Worm (Caenorhabditis elegans) whole organism, late embryonic: ENCODE results near the gene dnj-3.

Experiments
- C08G9.2 ChIP-seq: sonication (generic microtip); optimal IDR thresholded peaks from 2 replicates; lab custom pipeline; 2016; ENCODE audit warnings: mild to moderate bottlenecking, missing genetic modification characterization, moderate library complexity, missing compliant biosample characterization
- K02D7.2 ChIP-seq: sonication (generic microtip); optimal IDR thresholded peaks from 2 replicates; lab custom pipeline; 2017; ENCODE audit warnings: mild to moderate bottlenecking, missing genetic modification characterization, missing compliant biosample characterization
- ahr-1 ChIP-seq: sonication (generic microtip); optimal IDR thresholded peaks from 2 replicates; lab custom pipeline; 2016; ENCODE audit warnings: missing genetic modification characterization, missing compliant biosample characterization
- ama-1 ChIP-seq: fragments of 150-350 bp; optimal IDR thresholded peaks from 2 replicates; lab custom pipeline; 2014
- ceh-14 ChIP-seq: sonication (generic microtip); optimal IDR thresholded peaks from 2 replicates; lab custom pipeline; 2016; ENCODE audit warnings: missing genotype, missing genetic modification characterization, missing compliant biosample characterization
- ceh-18 ChIP-seq: sonication (generic microtip); optimal IDR thresholded peaks from 2 replicates; lab custom pipeline; 2016; ENCODE audit warnings: missing genetic modification characterization, missing compliant biosample characterization
- ceh-2 ChIP-seq: sonication (generic microtip); optimal IDR thresholded peaks from 2 replicates; lab custom pipeline; 2016; ENCODE audit warnings: missing genotype, missing genetic modification characterization, missing compliant biosample characterization
- ceh-24 ChIP-seq: sonication (generic microtip); optimal IDR thresholded peaks from 2 replicates; lab custom pipeline; 2016; ENCODE audit warnings: mild to moderate bottlenecking, missing genetic modification characterization, missing compliant biosample characterization
- ceh-48 ChIP-seq: sonication (generic microtip); optimal IDR thresholded peaks from 2 replicates; lab custom pipeline; 2016; ENCODE audit warnings: missing genetic modification characterization, inconsistent platforms, missing compliant biosample characterization
- ceh-6 ChIP-seq: fragments of 200-800 bp; sonication (Bioruptor generic); optimal IDR thresholded peaks from 2 replicates; lab custom pipeline; 2018; ENCODE audit warnings: mild to moderate bottlenecking, missing genetic modification characterization, missing compliant biosample characterization
- dmd-4 ChIP-seq: sonication (generic microtip); optimal IDR thresholded peaks from 2 replicates; lab custom pipeline; 2016; ENCODE audit warnings: borderline replicate concordance, missing genetic modification characterization, missing compliant biosample characterization
- elt-2 ChIP-seq: sonication (generic microtip); optimal IDR thresholded peaks from 2 replicates; lab custom pipeline; 2016; ENCODE audit warnings: missing genetic modification reagents, missing genetic modification characterization, missing compliant biosample characterization
- ets-4 ChIP-seq: sonication (generic microtip); optimal IDR thresholded peaks from 2 replicates; lab custom pipeline; 2016; ENCODE audit warnings: missing genetic modification characterization, missing compliant biosample characterization
- fkh-10 ChIP-seq: fragments of 150-350 bp; optimal IDR thresholded peaks from 2 replicates; lab custom pipeline; 2014; ENCODE audit warnings: missing biosample characterization, missing genetic modification reagents, missing genetic modification characterization
- fkh-6 ChIP-seq: sonication (generic microtip); optimal IDR thresholded peaks from 2 replicates; lab custom pipeline; 2016; ENCODE audit warnings: missing genetic modification characterization, missing compliant biosample characterization
- gmeb-2 ChIP-seq: sonication (generic microtip); optimal IDR thresholded peaks from 2 replicates; lab custom pipeline; 2016; ENCODE audit warnings: missing genetic modification characterization, inconsistent platforms, missing compliant biosample characterization
- hlh-15 ChIP-seq: sonication (generic microtip); optimal IDR thresholded peaks from 2 replicates; lab custom pipeline; 2016; ENCODE audit warnings: missing genetic modification characterization, missing compliant biosample characterization
- hlh-30 ChIP-seq: sonication (generic microtip); optimal IDR thresholded peaks from 2 replicates; lab custom pipeline; 2017; ENCODE audit warnings: antibody characterized with exemption, missing genetic modification characterization, missing compliant biosample characterization; ENCODE audit not compliant: insufficient read depth
- hlh-6 ChIP-seq: sonication (generic microtip); optimal IDR thresholded peaks from 2 replicates; lab custom pipeline; 2016; ENCODE audit warnings: missing genotype, missing genetic modification characterization, missing compliant biosample characterization
- lim-6 ChIP-seq: sonication (generic microtip); optimal IDR thresholded peaks from 2 replicates; lab custom pipeline; 2016; ENCODE audit warnings: missing genetic modification characterization, missing compliant biosample characterization
- madf-2 ChIP-seq: sonication (generic microtip); optimal IDR thresholded peaks from 2 replicates; lab custom pipeline; 2017; ENCODE audit warnings: missing genetic modification characterization, missing compliant biosample characterization
- mec-3 ChIP-seq: sonication (generic microtip); optimal IDR thresholded peaks from 2 replicates; lab custom pipeline; 2016; ENCODE audit warnings: borderline replicate concordance, missing genetic modification characterization, missing compliant biosample characterization
- nhr-232 ChIP-seq: sonication (generic microtip); optimal IDR thresholded peaks from 2 replicates; lab custom pipeline; 2016; ENCODE audit warnings: missing genetic modification characterization, missing compliant biosample characterization
- odd-2 ChIP-seq: sonication (generic microtip); optimal IDR thresholded peaks from 2 replicates; lab custom pipeline; 2017; ENCODE audit warnings: antibody characterized with exemption, mild to moderate bottlenecking, missing genetic modification characterization, missing compliant biosample characterization
- pat-9 ChIP-seq: fragments of 200-800 bp; sonication (Bioruptor generic); optimal IDR thresholded peaks from 2 replicates; lab custom pipeline; 2018; ENCODE audit warnings: mild to moderate bottlenecking, missing genetic modification characterization, moderate library complexity, missing compliant biosample characterization
- pha-2 ChIP-seq: sonication (generic microtip); optimal IDR thresholded peaks from 2 replicates; lab custom pipeline; 2017; ENCODE audit warnings: mild to moderate bottlenecking, missing genetic modification characterization, missing compliant biosample characterization
- pha-4 ChIP-seq: fragments of 150-350 bp; optimal IDR thresholded peaks from 2 replicates; lab custom pipeline; 2018; ENCODE audit warnings: missing biosample characterization, missing genetic modification reagents, missing genetic modification characterization
- sdc-2 ChIP-seq: sonication (generic microtip); optimal IDR thresholded peaks from 2 replicates; lab custom pipeline; 2016; ENCODE audit warnings: missing genotype, missing genetic modification characterization, missing compliant biosample characterization
- sox-2 ChIP-seq: fragments of 200-800 bp; sonication (Bioruptor generic); IDR thresholded peaks from 2 replicates; pipeline ENCODE4 v1.3.6; 2022; ENCODE audit warnings: missing genetic modification reagents, missing genetic modification characterization, missing compliant biosample characterization
- sox-4 ChIP-seq: sonication (generic microtip); optimal IDR thresholded peaks from 2 replicates; lab custom pipeline; 2017; ENCODE audit warnings: mild to moderate bottlenecking, missing genetic modification characterization, inconsistent platforms, missing compliant biosample characterization
- tbx-2 ChIP-seq: sonication (generic microtip); optimal IDR thresholded peaks from 2 replicates; lab custom pipeline; 2016; ENCODE audit warnings: missing genetic modification characterization, missing compliant biosample characterization
- ttx-3 ChIP-seq: sonication (generic microtip); optimal IDR thresholded peaks from 2 replicates; lab custom pipeline; 2016; ENCODE audit warnings: missing genetic modification reagents, missing genetic modification characterization, missing compliant biosample characterization
- unc-42 ChIP-seq: sonication (generic microtip); optimal IDR thresholded peaks from 2 replicates; lab custom pipeline; 2016; ENCODE audit warnings: missing genotype, missing genetic modification characterization, missing compliant biosample characterization
- unc-86 ChIP-seq: sonication (generic microtip); optimal IDR thresholded peaks from 2 replicates; lab custom pipeline; 2016; ENCODE audit warnings: missing genetic modification characterization, missing compliant biosample characterization
- ztf-16 ChIP-seq: sonication (generic microtip); optimal IDR thresholded peaks from 2 replicates; lab custom pipeline; 2017; ENCODE audit warnings: missing genetic modification characterization, missing compliant biosample characterization

dnj-3 gene

DNA sequence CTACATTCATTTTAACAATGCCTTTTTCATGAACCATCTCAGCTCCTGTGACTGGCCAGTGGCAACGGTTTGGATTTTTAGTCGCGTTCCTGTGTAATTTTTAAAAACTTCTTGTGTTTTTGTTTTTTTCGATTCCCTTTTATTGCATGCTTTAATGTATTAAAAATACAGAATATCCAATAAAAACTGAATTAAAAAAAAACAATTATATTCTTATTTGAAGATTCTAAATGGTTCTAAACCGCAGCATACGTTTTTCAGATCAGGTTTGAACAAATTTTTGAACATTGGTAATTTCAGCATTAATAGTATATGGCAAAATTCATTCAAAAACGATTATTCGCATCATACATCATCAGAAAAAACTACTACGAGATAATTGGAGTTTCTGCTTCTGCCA, at the start of gene dnj-3:
TSS of gene dnj-3 (plus strand) at position 301 of the 400 bp plus-strand sequence.
- TF ChIP-seq sox-2 (GFP tag; lab: Robert Waterston, UW): no peak
- no peak for TF ChIP-seq hlh-6 (tag; lab: Kevin White, UChicago)
- no peak for TF ChIP-seq fkh-10
- no peak for TF ChIP-seq unc-42 (tag; lab: Kevin White, UChicago)
- TF ChIP-seq ceh-18 (tag; lab: Kevin White, UChicago): no peak
- TF ChIP-seq mec-3 (tag; lab: Kevin White, UChicago): no peak
- TF ChIP-seq ceh-14: no peak
- TF ChIP-seq pha-2 (tag; lab: Kevin White, UChicago): no peak
- TF ChIP-seq hlh-15: no peak
- TF ChIP-seq pha-4: no peak

- TF ChIP-seq elt-2: no peak
- TF ChIP-seq sox-2 (GFP tag; lab: Robert Waterston, UW): no peak
- no peak for TF ChIP-seq ets-4 (tag; lab: Kevin White, UChicago)
- no peak for TF ChIP-seq ceh-2 (tag; lab: Kevin White, UChicago)
- no peak for TF ChIP-seq ceh-14
- no peak for TF ChIP-seq fkh-6 (tag; lab: Kevin White, UChicago)
- TF ChIP-seq madf-2 (tag; lab: Kevin White, UChicago): no peak
- no peak for TF ChIP-seq pha-4
- TF ChIP-seq hlh-6 (tag; lab: Kevin White, UChicago): no peak
- TF ChIP-seq unc-86 (tag; lab: Kevin White, UChicago): no peak
- no peak for TF ChIP-seq ceh-6 (GFP tag; lab: Kevin White, UChicago)
- no peak for TF ChIP-seq lim-6
- TF ChIP-seq ttx-3 (tag; lab: Kevin White, UChicago): no peak
- no peak for TF ChIP-seq unc-42 (tag; lab: Kevin White, UChicago)
- no peak for TF ChIP-seq ceh-48 (tag; lab: Kevin White, UChicago)
- TF ChIP-seq pat-9 (tag; lab: Kevin White, UChicago): no peak
- no peak for TF ChIP-seq sdc-2 (tag; lab: Kevin White, UChicago)
- no peak for TF ChIP-seq gmeb-2 (tag; lab: Kevin White, UChicago)
- TF ChIP-seq hlh-30: no peak
- no peak for TF ChIP-seq ahr-1 (tag; lab: Kevin White, UChicago)
Measured at ce11 chrV:15020229-15020628, 48.2 kb upstream of the dnj-3 start, which contains the start of gene F14H8.2. F14H8.2 (minus strand) TSS chrV:15020329.

DNA sequence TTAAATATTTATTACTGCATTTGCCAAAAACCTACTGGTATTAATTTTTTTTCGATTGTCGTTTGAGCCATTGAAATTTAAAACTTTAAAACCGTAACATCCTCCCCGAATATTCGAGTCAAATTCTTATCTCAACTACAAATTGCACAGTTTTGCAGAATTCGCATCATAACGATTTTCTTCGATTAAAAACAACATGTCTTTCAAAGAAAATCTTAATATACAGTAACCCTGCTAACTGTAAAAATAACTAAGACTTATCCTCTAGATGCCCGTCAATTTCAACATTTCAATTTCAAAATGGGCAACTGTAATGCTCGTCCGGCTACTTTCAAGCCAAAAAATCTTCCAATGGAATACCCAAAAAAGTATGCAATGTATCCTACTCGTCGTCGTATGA, 47.7 kb upstream of the dnj-3 start, which contains the start of gene F14H8.5:
TSS of gene F14H8.5 (plus strand) at position 301 of the 400 bp plus-strand sequence.
- no peak for TF ChIP-seq ttx-3 (tag; lab: Kevin White, UChicago)

DNA sequence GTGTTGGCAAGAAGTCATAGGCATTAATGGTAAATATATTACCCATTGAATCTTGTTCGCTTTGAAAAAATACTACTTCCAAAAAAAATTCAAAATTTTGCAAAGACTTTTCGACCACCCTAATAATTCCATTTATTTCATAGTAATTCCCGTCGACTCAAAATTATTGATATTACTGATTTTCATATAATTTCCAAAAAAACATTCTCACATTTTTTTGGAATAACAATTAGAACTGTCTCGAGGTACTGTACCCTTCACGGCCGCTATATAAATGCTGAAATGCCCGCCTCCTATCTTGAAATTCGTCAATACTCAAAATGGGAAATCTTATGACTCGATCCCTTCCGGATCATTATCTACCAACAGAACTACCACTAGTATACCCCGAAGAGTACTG, 44.9 kb upstream of the dnj-3 start, which contains the start of gene F14H8.4:
TSS of gene F14H8.4 (plus strand) at position 301 of the 400 bp plus-strand sequence.
- TF ChIP-seq ztf-16 (tag; lab: Kevin White, UChicago): no peak
- no peak for TF ChIP-seq sox-4 (tag; lab: Kevin White, UChicago)
- TF ChIP-seq C08G9.2 (tag; lab: Kevin White, UChicago): no peak
- TF ChIP-seq fkh-6 (tag; lab: Kevin White, UChicago): no peak
- no peak for TF ChIP-seq K02D7.2 (tag; lab: Kevin White, UChicago)
- TF ChIP-seq dmd-4 (tag; lab: Kevin White, UChicago): no peak
- TF ChIP-seq ama-1 (lab: Kevin White, UChicago): no peak
- TF ChIP-seq ceh-24: no peak
- no peak for TF ChIP-seq tbx-2 (tag; lab: Kevin White, UChicago)
- no peak for TF ChIP-seq lim-6
- no peak for TF ChIP-seq nhr-232 (tag; lab: Kevin White, UChicago)
- TF ChIP-seq pat-9 (tag; lab: Kevin White, UChicago): no peak
- no peak for TF ChIP-seq odd-2 (tag; lab: Kevin White, UChicago)
- no peak for TF ChIP-seq ceh-14
